Fruit fly (Drosophila melanogaster): ENCODE data around the gene hb.

DNA sequence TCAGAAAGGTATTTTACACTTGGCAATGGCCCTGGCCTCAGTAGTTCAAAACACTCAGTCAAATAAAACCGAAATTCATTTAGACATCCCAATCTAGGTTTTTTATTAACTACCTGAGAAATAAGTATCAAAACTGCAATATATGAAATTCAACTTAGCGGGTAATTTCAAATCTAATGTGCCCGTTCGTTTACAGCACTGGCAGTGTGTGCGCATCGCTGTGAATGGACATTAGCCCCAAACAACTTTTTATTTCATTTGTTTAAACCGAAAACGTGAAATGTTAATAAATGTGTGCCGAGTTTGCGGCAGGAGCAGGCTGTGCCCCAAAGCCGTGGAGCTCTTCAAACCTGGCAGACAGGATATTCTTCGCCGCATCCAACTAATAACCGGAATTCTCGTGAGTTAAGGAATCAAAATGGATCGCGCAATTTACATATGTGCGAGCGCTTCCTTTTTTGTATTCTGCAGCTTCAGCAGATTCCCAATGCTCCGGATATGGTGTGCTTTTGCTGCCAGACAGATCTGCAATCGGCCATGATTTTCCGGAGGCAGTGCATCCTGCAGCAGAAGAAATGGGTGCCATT lies 25.4 kb upstream of the hb start, which contains the start of gene nom:
- no peak for TF ChIP-seq Lpt (GFP tag; optimal IDR thresholded peaks at IDR 0.05)
- TF ChIP-seq aop (GFP tag; IDR thresholded peaks at IDR 0.05): no peak
- no peak for TF ChIP-seq CG9437 (GFP tag; optimal IDR thresholded peaks at IDR 0.05)
- no peak for TF ChIP-seq gem (tag; optimal IDR thresholded peaks at IDR 0.05)

All from whole organism, embryonic.